Fruit fly (Drosophila melanogaster): ENCODE data around the gene CG11327.

DNA sequence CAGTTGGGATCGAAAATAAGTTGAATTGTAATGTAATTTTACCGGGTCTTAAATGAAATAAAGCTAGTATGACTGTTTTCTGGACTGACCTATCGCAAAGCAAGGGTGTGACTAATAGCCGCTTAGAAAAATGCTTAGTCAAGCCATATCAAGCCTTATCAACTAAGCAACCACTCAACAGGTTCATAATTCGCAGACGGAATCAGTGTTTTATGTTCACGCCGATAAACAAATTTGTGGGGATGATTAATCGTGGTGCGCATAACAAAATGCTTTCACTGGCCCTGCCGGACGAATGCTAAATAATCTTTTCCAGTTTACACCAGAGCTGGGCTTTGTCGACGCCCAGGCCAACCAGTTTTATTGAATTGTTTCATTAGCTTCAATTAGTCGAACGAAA, 3.6 kb downstream of the CG11327 start:
- no peak for TF ChIP-seq Lpt (GFP tag; optimal IDR thresholded peaks at IDR 0.05)
- TF ChIP-seq Ets21C (GFP tag; optimal IDR thresholded peaks at IDR 0.05) = no peak
- no peak for TF ChIP-seq CG16779 (tag; optimal IDR thresholded peaks at IDR 0.05)
- TF ChIP-seq esn (GFP tag; optimal IDR thresholded peaks at IDR 0.05) = no peak
- TF ChIP-seq topi (GFP tag; optimal IDR thresholded peaks at IDR 0.05) = no peak
- TF ChIP-seq CG11762 (GFP tag; optimal IDR thresholded peaks at IDR 0.05; ENCODE audit: insufficient read depth) = no peak
- TF ChIP-seq CG10669 (GFP tag; optimal IDR thresholded peaks at IDR 0.05) = no peak
- no peak for TF ChIP-seq Sox102F (GFP tag; optimal IDR thresholded peaks at IDR 0.05)
- no peak for TF ChIP-seq acj6 (GFP tag; optimal IDR thresholded peaks at IDR 0.05)
- TF ChIP-seq CG8632 (GFP tag; optimal IDR thresholded peaks at IDR 0.05) = no peak
- TF ChIP-seq fd85E (GFP tag; optimal IDR thresholded peaks at IDR 0.05) = no peak
